Worm (Caenorhabditis elegans): ENCODE results near the gene famh-136.
"Not testable (repeated sequence)": the region's sequence is repeated elsewhere in the genome, so short reads cannot be mapped to it uniquely, and the experiment has no call there.

- not testable (repeated sequence) for TF ChIP-seq nhr-11 (tag; optimal IDR thresholded peaks at IDR 0.05); ama-1 (optimal IDR thresholded peaks at IDR 0.05); lin-13 (GFP tag; optimal IDR thresholded peaks at IDR 0.05); mdl-1 (tag; optimal IDR thresholded peaks at IDR 0.05); vab-7 (GFP tag; IDR thresholded peaks at IDR 0.05); hlh-30 (tag; optimal IDR thresholded peaks at IDR 0.05; ENCODE audit: insufficient read depth); snpc-4 (tag; optimal IDR thresholded peaks at IDR 0.05); nhr-6 (tag; optimal IDR thresholded peaks at IDR 0.05); lsy-2 (tag; optimal IDR thresholded peaks at IDR 0.05); nhr-102 (tag; optimal IDR thresholded peaks at IDR 0.05)
Observed at ce11 chrIII:8852402-8852801, 35.1 kb upstream of the famh-136 start.

Measured in whole organism, L4 larva.